Fruit fly (Drosophila melanogaster): ENCODE data around the gene CG12115.
A peak's percentile ranks its signal among the peaks of the same experiment; 100 is the strongest.

dm6 chrX:9152127-9152598, 38.2 kb downstream of the CG12115 start:
- TF ChIP-seq CG8478 (optimal IDR thresholded peaks at IDR 0.05) (no peak), CTCF (optimal IDR thresholded peaks at IDR 0.05) (peak; percentile 85 to 89)
